Worm (Caenorhabditis elegans) whole organism, late embryonic: ENCODE results near the gene str-145.

ENCODE experiments used
- C38D4.7 ChIP-seq: fragments of 200-800 bp; sonication (Bioruptor generic); optimal IDR thresholded peaks from 2 replicates; lab custom pipeline; 2018; ENCODE audit warnings: mild to moderate bottlenecking, missing genetic modification characterization, moderate library complexity, missing compliant biosample characterization
- ama-1 ChIP-seq: fragments of 150-350 bp; optimal IDR thresholded peaks from 2 replicates; lab custom pipeline; 2014
- ceh-19 ChIP-seq: fragments of 200-800 bp; sonication (Bioruptor generic); optimal IDR thresholded peaks from 2 replicates; lab custom pipeline; 2018; ENCODE audit warnings: mild to moderate bottlenecking, missing genetic modification characterization, missing compliant biosample characterization
- ceh-22 ChIP-seq: sonication (generic microtip); optimal IDR thresholded peaks from 2 replicates; lab custom pipeline; 2017; ENCODE audit warnings: missing biosample characterization, missing genetic modification characterization
- ceh-24 ChIP-seq: sonication (generic microtip); optimal IDR thresholded peaks from 2 replicates; lab custom pipeline; 2016; ENCODE audit warnings: mild to moderate bottlenecking, missing genetic modification characterization, missing compliant biosample characterization
- ceh-34 ChIP-seq: sonication (generic microtip); optimal IDR thresholded peaks from 2 replicates; lab custom pipeline; 2016; ENCODE audit warnings: mild to moderate bottlenecking, missing genetic modification characterization, missing compliant biosample characterization
- ceh-48 ChIP-seq: sonication (generic microtip); optimal IDR thresholded peaks from 2 replicates; lab custom pipeline; 2016; ENCODE audit warnings: missing genetic modification characterization, inconsistent platforms, missing compliant biosample characterization
- dmd-4 ChIP-seq: sonication (generic microtip); optimal IDR thresholded peaks from 2 replicates; lab custom pipeline; 2016; ENCODE audit warnings: borderline replicate concordance, missing genetic modification characterization, missing compliant biosample characterization
- elt-2 ChIP-seq: sonication (generic microtip); optimal IDR thresholded peaks from 2 replicates; lab custom pipeline; 2016; ENCODE audit warnings: missing genetic modification reagents, missing genetic modification characterization, missing compliant biosample characterization
- elt-4 ChIP-seq: sonication (generic microtip); optimal IDR thresholded peaks from 2 replicates; lab custom pipeline; 2016; ENCODE audit warnings: missing genetic modification characterization, missing compliant biosample characterization
- ets-4 ChIP-seq: sonication (generic microtip); optimal IDR thresholded peaks from 2 replicates; lab custom pipeline; 2016; ENCODE audit warnings: missing genetic modification characterization, missing compliant biosample characterization
- eyg-1 ChIP-seq: sonication (generic microtip); optimal IDR thresholded peaks from 2 replicates; lab custom pipeline; 2016; ENCODE audit warnings: missing genotype, missing genetic modification characterization, missing compliant biosample characterization
- mec-3 ChIP-seq: sonication (generic microtip); optimal IDR thresholded peaks from 2 replicates; lab custom pipeline; 2016; ENCODE audit warnings: borderline replicate concordance, missing genetic modification characterization, missing compliant biosample characterization
- odd-2 ChIP-seq: sonication (generic microtip); optimal IDR thresholded peaks from 2 replicates; lab custom pipeline; 2017; ENCODE audit warnings: antibody characterized with exemption, mild to moderate bottlenecking, missing genetic modification characterization, missing compliant biosample characterization
- pros-1 ChIP-seq: fragments of 150-350 bp; optimal IDR thresholded peaks from 2 replicates; lab custom pipeline; 2014; ENCODE audit warnings: missing biosample characterization, missing genetic modification reagents, missing genetic modification characterization

Gene str-145

DNA sequence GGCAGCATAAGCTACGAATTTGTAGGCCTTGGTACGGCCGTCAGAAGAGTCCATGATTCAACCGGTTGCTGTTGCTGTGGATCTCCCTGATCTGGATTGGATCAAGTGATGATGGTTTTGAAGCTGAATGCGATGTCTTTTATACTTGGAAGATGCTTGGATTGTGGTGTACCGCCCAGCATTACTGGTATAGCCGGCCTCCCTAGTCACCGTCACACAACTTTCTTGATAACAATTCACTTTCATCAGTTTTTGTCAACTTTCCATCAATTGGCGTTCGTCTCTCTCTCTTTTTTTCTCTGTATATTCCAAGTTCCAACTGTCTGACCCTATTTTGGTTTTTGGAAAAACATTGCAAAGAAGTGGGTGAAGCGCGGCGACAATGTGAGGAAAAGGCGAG, 47.3 kb downstream of the str-145 start, which contains the start of gene col-43:
col-43 (minus strand) TSS at position 101 of the 400 bp plus-strand sequence.
- TF ChIP-seq ceh-34 (tag; lab: Kevin White, UChicago), result no peak
- TF ChIP-seq C38D4.7 (GFP tag; lab: Kevin White, UChicago), result no peak
- no peak for TF ChIP-seq pros-1 (tag; lab: Kevin White, UChicago)
- no peak for TF ChIP-seq ets-4
- no peak for TF ChIP-seq ceh-48 (tag; lab: Kevin White, UChicago)
- TF ChIP-seq odd-2, result no peak
- TF ChIP-seq ama-1 (lab: Kevin White, UChicago), result no peak
- no peak for TF ChIP-seq ceh-22 (tag; lab: Kevin White, UChicago)
- no peak for TF ChIP-seq elt-2
- no peak for TF ChIP-seq ceh-24 (tag; lab: Kevin White, UChicago)

DNA sequence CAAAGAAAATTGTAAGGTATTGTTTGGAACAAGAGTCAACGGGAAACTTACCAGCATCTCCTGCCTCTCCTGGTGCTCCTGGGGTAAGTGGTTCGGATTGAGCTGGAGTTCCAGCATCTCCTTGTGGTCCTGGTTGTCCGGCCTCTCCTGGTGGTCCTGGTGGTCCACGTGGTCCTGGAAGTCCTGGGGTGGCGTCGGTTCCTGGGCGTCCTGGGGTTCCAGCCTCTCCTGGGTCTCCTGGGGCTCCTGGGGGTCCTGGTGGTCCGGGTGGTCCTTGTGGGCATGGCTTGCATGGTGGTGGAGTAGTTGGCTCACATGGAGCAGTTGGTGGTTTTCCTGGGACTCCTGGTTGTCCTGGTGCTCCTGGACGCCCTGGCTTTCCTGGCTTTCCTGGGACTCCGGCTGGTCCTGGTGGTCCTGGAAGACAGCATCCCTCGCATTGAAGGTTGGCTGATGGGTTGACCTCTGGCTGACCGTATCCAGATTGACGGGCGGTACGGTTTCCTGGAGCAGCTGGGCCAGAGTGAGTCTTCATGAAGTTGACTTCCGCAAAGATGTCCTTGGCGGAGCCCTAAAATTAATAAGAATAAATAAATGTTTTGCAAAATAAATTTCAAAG, 48.0 kb downstream of the str-145 start:
- TF ChIP-seq ets-4 (no peak), elt-4 (tag; lab: Kevin White, UChicago) (peak; percentile 74), pros-1 (tag; lab: Kevin White, UChicago) (no peak), dmd-4 (tag; lab: Kevin White, UChicago) (peak; percentile 14)
- TF ChIP-seq, all 69 proteins: peak for 2

DNA sequence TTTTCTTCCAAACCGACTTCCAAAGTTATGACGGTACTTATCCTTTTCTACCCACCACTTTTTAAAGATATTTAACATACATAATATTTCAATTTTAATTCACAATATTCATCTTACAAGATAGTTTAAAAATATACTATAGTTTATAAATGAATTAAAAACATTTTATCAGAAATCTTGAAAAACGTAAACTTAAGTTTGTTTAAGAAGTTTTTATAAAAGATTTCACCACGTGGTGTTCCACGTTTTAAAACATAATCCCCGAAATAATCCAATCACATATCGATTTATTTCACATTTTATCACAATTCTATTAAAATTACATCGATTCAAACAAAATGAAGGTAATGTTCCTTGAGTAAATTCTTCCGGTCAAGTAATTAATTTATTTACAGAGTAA, 51.4 kb downstream of the str-145 start, which contains the start of gene ZC513.3:
ZC513.3 (plus strand) TSS at position 301 of the 400 bp plus-strand sequence.
- TF ChIP-seq ceh-19 (GFP tag; lab: Kevin White, UChicago) (no peak), mec-3 (no peak), eyg-1 (tag; lab: Kevin White, UChicago) (no peak)
